Worm (Caenorhabditis elegans) whole organism, midembryonic: ENCODE measurements around the gene wbp-2.
A peak's percentile ranks its signal among the peaks of the same experiment; 100 is the strongest.

ENCODE experiments used
- T22C8.4 ChIP-seq: fragments of 200-800 bp; sonication (Bioruptor generic); IDR thresholded peaks from 2 replicates; pipeline ENCODE4 v1.3.6; 2022; ENCODE audit warnings: missing genetic modification characterization, missing compliant biosample characterization
- cog-1 ChIP-seq: sonication (generic microtip); optimal IDR thresholded peaks from 2 replicates; lab custom pipeline; 2016; ENCODE audit warnings: missing genetic modification characterization, missing compliant biosample characterization
- flt-1 ChIP-seq: fragments of 200-800 bp; sonication (Bioruptor generic); IDR thresholded peaks from 2 replicates; pipeline ENCODE4 v1.3.6; 2022; ENCODE audit warnings: missing genetic modification characterization, missing compliant biosample characterization
- klf-2 ChIP-seq: fragments of 200-800 bp; sonication (Bioruptor generic); conservative IDR thresholded peaks from 2 replicates; pipeline ENCODE4 v1.3.6; 2022; ENCODE audit warnings: missing genetic modification reagents, missing genetic modification characterization, missing compliant biosample characterization
- med-1 ChIP-seq: sonication (generic microtip); optimal IDR thresholded peaks from 2 replicates; lab custom pipeline; 2017; ENCODE audit warnings: missing genetic modification characterization, mild to moderate bottlenecking, missing compliant biosample characterization, antibody characterized with exemption, missing genetic modification reagents; ENCODE audit not compliant: insufficient read depth
- ref-1 ChIP-seq: fragments of 200-800 bp; sonication (Bioruptor generic); conservative IDR thresholded peaks from 2 replicates; pipeline ENCODE4 v1.3.6; 2022; ENCODE audit warnings: missing genetic modification reagents, missing genetic modification characterization, missing compliant biosample characterization
- tab-1 ChIP-seq: fragments of 200-800 bp; sonication (Bioruptor generic); IDR thresholded peaks from 2 replicates; pipeline ENCODE4 v1.3.6; 2022; ENCODE audit warnings: missing genetic modification characterization, missing compliant biosample characterization
- ztf-23 ChIP-seq: fragments of 200-800 bp; sonication (Bioruptor generic); IDR thresholded peaks from 2 replicates; pipeline ENCODE4 v1.3.6; 2022; ENCODE audit warnings: missing genetic modification reagents, missing genetic modification characterization, missing compliant biosample characterization
- ztf-29 ChIP-seq: fragments of 200-800 bp; sonication (Bioruptor generic); IDR thresholded peaks from 2 replicates; pipeline ENCODE4 v1.3.6; 2022; ENCODE audit warnings: missing genetic modification reagents, missing genetic modification characterization, missing compliant biosample characterization

wbp-2 gene

ce11 chrII:9285171-9286025, 44.2 kb upstream of the wbp-2 start, which contains the start of gene mtrr-1:
mtrr-1 (plus strand) TSS chrII:9285975.
- TF ChIP-seq ref-1 (GFP tag; lab: Robert Waterston, UW) = no peak
- TF ChIP-seq ztf-29 (GFP tag; lab: Robert Waterston, UW) = no peak
- no peak for TF ChIP-seq cog-1 (tag; lab: Kevin White, UChicago)
- TF ChIP-seq ztf-23 (GFP tag; lab: Robert Waterston, UW) = no peak
- peak; percentile 29; the same call in 1 of the 2 replicates for TF ChIP-seq flt-1 (GFP tag; lab: Robert Waterston, UW)

- TF ChIP-seq cog-1 (tag; lab: Kevin White, UChicago) (no peak), flt-1 (GFP tag; lab: Robert Waterston, UW) (no peak), med-1 (GFP tag; lab: Kevin White, UChicago) (no peak), ztf-23 (GFP tag; lab: Robert Waterston, UW) (no peak), tab-1 (no peak), T22C8.4 (GFP tag; lab: Robert Waterston, UW) (no peak), klf-2 (GFP tag; lab: Robert Waterston, UW) (no peak), ref-1 (GFP tag; lab: Robert Waterston, UW) (no peak), ztf-29 (GFP tag; lab: Robert Waterston, UW) (no peak)
Observed at ce11 chrII:9289127-9289526, 40.4 kb upstream of the wbp-2 start.

- no peak for TF ChIP-seq ref-1 (GFP tag; lab: Robert Waterston, UW)
- no peak for TF ChIP-seq ztf-29 (GFP tag; lab: Robert Waterston, UW)
- no peak for TF ChIP-seq tab-1
Observed at ce11 chrII:9291632-9292031, 37.9 kb upstream of the wbp-2 start, which contains the start of gene acs-7. acs-7 (plus strand) TSS chrII:9292017.

- TF ChIP-seq tab-1 (no peak), flt-1 (GFP tag; lab: Robert Waterston, UW) (no peak), ztf-23 (GFP tag; lab: Robert Waterston, UW) (no peak), ztf-29 (GFP tag; lab: Robert Waterston, UW) (no peak), T22C8.4 (GFP tag; lab: Robert Waterston, UW) (no peak), med-1 (GFP tag; lab: Kevin White, UChicago) (no peak), klf-2 (GFP tag; lab: Robert Waterston, UW) (no peak), ref-1 (GFP tag; lab: Robert Waterston, UW) (no peak), cog-1 (tag; lab: Kevin White, UChicago) (no peak)
Observed at ce11 chrII:9295678-9296077, 33.9 kb upstream of the wbp-2 start, which contains the start of gene C01G6.9. C01G6.9 (minus strand) TSS chrII:9295818.

- TF ChIP-seq med-1 (GFP tag; lab: Kevin White, UChicago) (no peak), klf-2 (GFP tag; lab: Robert Waterston, UW) (no peak), tab-1 (no peak), T22C8.4 (GFP tag; lab: Robert Waterston, UW) (no peak), ztf-29 (GFP tag; lab: Robert Waterston, UW) (no peak), ref-1 (GFP tag; lab: Robert Waterston, UW) (no peak), ztf-23 (GFP tag; lab: Robert Waterston, UW) (no peak), cog-1 (tag; lab: Kevin White, UChicago) (no peak), flt-1 (GFP tag; lab: Robert Waterston, UW) (no peak)
Observed at ce11 chrII:9299679-9300078, 29.9 kb upstream of the wbp-2 start.

- TF ChIP-seq med-1 (GFP tag; lab: Kevin White, UChicago) (no peak), klf-2 (GFP tag; lab: Robert Waterston, UW) (no peak), flt-1 (GFP tag; lab: Robert Waterston, UW) (no peak), ref-1 (GFP tag; lab: Robert Waterston, UW) (no peak), T22C8.4 (GFP tag; lab: Robert Waterston, UW) (no peak), cog-1 (tag; lab: Kevin White, UChicago) (no peak), ztf-23 (GFP tag; lab: Robert Waterston, UW) (no peak), ztf-29 (GFP tag; lab: Robert Waterston, UW) (no peak), tab-1 (no peak)
Observed at ce11 chrII:9301065-9301464, 28.5 kb upstream of the wbp-2 start.

ce11 chrII:9303545-9303944, 26.0 kb upstream of the wbp-2 start:
- TF ChIP-seq flt-1 (GFP tag; lab: Robert Waterston, UW) = 0 out of 2 replicates have a peak, but pooled peaks have one; percentile 52
- no peak for TF ChIP-seq cog-1 (tag; lab: Kevin White, UChicago)
- TF ChIP-seq ztf-23 (GFP tag; lab: Robert Waterston, UW) = no peak
- no peak for TF ChIP-seq ref-1 (GFP tag; lab: Robert Waterston, UW)
- TF ChIP-seq T22C8.4 (GFP tag; lab: Robert Waterston, UW) = no peak

ce11 chrII:9304849-9305248, 24.7 kb upstream of the wbp-2 start:
- TF ChIP-seq med-1 (GFP tag; lab: Kevin White, UChicago) = no peak
- TF ChIP-seq tab-1 = 0 out of 2 replicates have a peak, but pooled peaks have one; percentile 26

ce11 chrII:9305575-9305974, 24.0 kb upstream of the wbp-2 start:
- TF ChIP-seq med-1 (GFP tag; lab: Kevin White, UChicago) (no peak), klf-2 (GFP tag; lab: Robert Waterston, UW) (no peak), flt-1 (GFP tag; lab: Robert Waterston, UW) (no peak), ref-1 (GFP tag; lab: Robert Waterston, UW) (no peak), T22C8.4 (GFP tag; lab: Robert Waterston, UW) (no peak), tab-1 (no peak), cog-1 (tag; lab: Kevin White, UChicago) (no peak), ztf-23 (GFP tag; lab: Robert Waterston, UW) (no peak), ztf-29 (GFP tag; lab: Robert Waterston, UW) (no peak)
